Fruit fly (Drosophila melanogaster) whole organism, adult: ENCODE results near the gene Dhfr.

Experiments
- CG11617 ChIP-seq: fragments of 200-800 bp; sonication (Bioruptor generic); optimal IDR thresholded peaks from 2 replicates; lab custom pipeline; 2017; ENCODE audit warnings: mild to moderate bottlenecking, missing biosample characterization, missing genetic modification reagents, missing genetic modification characterization
- CG12768 ChIP-seq: fragments of 200-800 bp; sonication (Bioruptor generic); optimal IDR thresholded peaks from 2 replicates; lab custom pipeline; 2017; ENCODE audit warnings: missing biosample characterization, missing genetic modification characterization, mild to moderate bottlenecking, moderate library complexity, missing genetic modification reagents
- CG14711 ChIP-seq: fragments of 200-800 bp; sonication (Bioruptor generic); optimal IDR thresholded peaks from 2 replicates; lab custom pipeline; 2018; ENCODE audit warnings: missing biosample characterization, mild to moderate bottlenecking, missing genetic modification characterization, moderate library complexity
- CG1620 ChIP-seq: fragments of 200-800 bp; sonication (Bioruptor generic); optimal IDR thresholded peaks from 2 replicates; lab custom pipeline; 2016; ENCODE audit warnings: missing biosample characterization, missing genetic modification characterization
- CG33017 ChIP-seq: fragments of 200-800 bp; sonication (Bioruptor generic); optimal IDR thresholded peaks from 2 replicates; lab custom pipeline; 2018; ENCODE audit warnings: missing biosample characterization, mild to moderate bottlenecking, missing genetic modification characterization, moderate library complexity
- CG5204 ChIP-seq: fragments of 200-800 bp; sonication (Bioruptor generic); optimal IDR thresholded peaks from 2 replicates; lab custom pipeline; 2016; ENCODE audit warnings: missing biosample characterization, missing genetic modification characterization
- CG7045 ChIP-seq: fragments of 200-800 bp; sonication (Bioruptor generic); optimal IDR thresholded peaks from 2 replicates; lab custom pipeline; 2017; ENCODE audit warnings: missing biosample characterization, mild to moderate bottlenecking, missing genetic modification characterization
- CG7101 ChIP-seq: fragments of 200-800 bp; sonication (Bioruptor generic); optimal IDR thresholded peaks from 2 replicates; lab custom pipeline; 2018; ENCODE audit warnings: missing biosample characterization, mild to moderate bottlenecking, missing genetic modification characterization, moderate library complexity
- Clk ChIP-seq: fragments of 200-800 bp; sonication (Bioruptor generic); optimal IDR thresholded peaks from 2 replicates; lab custom pipeline; 2017; ENCODE audit warnings: missing biosample characterization, missing genetic modification characterization
- Crg-1 ChIP-seq: fragments of 200-800 bp; sonication (Bioruptor generic); optimal IDR thresholded peaks from 2 replicates; lab custom pipeline; 2016; ENCODE audit warnings: missing biosample characterization, missing genetic modification characterization
- Hr96 ChIP-seq: fragments of 200-800 bp; sonication (Bioruptor generic); optimal IDR thresholded peaks from 2 replicates; lab custom pipeline; 2016; ENCODE audit warnings: missing biosample characterization, missing genetic modification characterization
- Mnt ChIP-seq: fragments of 200-800 bp; sonication (Bioruptor generic); optimal IDR thresholded peaks from 2 replicates; lab custom pipeline; 2016; ENCODE audit warnings: missing biosample characterization, mild to moderate bottlenecking, missing genetic modification characterization
- bab1 ChIP-seq: fragments of 200-800 bp; sonication (Bioruptor generic); optimal IDR thresholded peaks from 3 replicates; lab custom pipeline; 2019; ENCODE audit warnings: missing biosample characterization, mild to moderate bottlenecking, missing genetic modification characterization, moderate library complexity
- cic ChIP-seq: fragments of 200-800 bp; sonication (Bioruptor generic); optimal IDR thresholded peaks from 2 replicates; lab custom pipeline; 2017; ENCODE audit warnings: missing biosample characterization, mild to moderate bottlenecking, missing genetic modification characterization, moderate library complexity
- cnc ChIP-seq, 2 experiments: fragments of >200 bp; optimal IDR thresholded peaks; 2 replicates each; lab custom pipeline; 2017
- kay ChIP-seq: fragments of 200-800 bp; sonication (Bioruptor generic); peaks from one replicate; lab custom pipeline; 2016; ENCODE audit warnings: missing biosample characterization, missing genetic modification characterization, borderline replicate concordance
- ovo ChIP-seq: fragments of 200-800 bp; sonication (Bioruptor generic); optimal IDR thresholded peaks from 2 replicates; lab custom pipeline; 2016; ENCODE audit warnings: missing biosample characterization, missing genetic modification characterization
- pad ChIP-seq: fragments of 200-800 bp; sonication (Bioruptor generic); optimal IDR thresholded peaks from 3 replicates; lab custom pipeline; 2017; ENCODE audit warnings: missing biosample characterization, missing genetic modification characterization, mild to moderate bottlenecking, moderate library complexity, missing genetic modification reagents
- tj ChIP-seq: fragments of 200-800 bp; sonication (Bioruptor generic); optimal IDR thresholded peaks from 3 replicates; lab custom pipeline; 2017; ENCODE audit warnings: missing biosample characterization, mild to moderate bottlenecking, missing genetic modification characterization, moderate library complexity
- toe ChIP-seq: fragments of 200-800 bp; sonication (Bioruptor generic); optimal IDR thresholded peaks from 2 replicates; lab custom pipeline; 2016; ENCODE audit warnings: missing biosample characterization, missing genetic modification characterization

Gene Dhfr

DNA sequence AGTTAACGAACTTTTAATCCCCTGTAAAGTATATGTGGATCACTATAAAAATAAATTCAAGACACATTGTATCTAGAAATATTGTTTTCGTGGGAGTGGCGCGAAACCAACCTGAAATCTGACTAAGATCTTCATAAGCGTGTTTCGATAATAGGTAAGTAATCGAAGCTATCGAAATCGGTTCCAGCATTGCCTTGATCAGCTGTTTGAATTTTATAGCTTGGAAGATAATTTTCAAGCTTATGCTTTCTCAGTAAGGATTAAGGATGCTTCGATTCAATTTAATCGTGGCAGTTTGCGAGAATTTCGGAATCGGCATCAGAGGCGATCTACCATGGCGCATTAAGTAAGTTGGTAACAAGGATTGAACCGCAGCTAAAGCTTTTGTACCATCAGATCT lies at the start of gene Dhfr:
Gene Dhfr (plus strand): TSS at position 173 of the 400 bp plus-strand sequence.
- TF ChIP-seq bab1 = no peak
- TF ChIP-seq Hr96 (GFP tag; lab: Kevin White, UChicago) = no peak

- TF ChIP-seq Mnt = peak; percentile 13
- TF ChIP-seq CG12768 (GFP tag; lab: Kevin White, UChicago) = no peak
- TF ChIP-seq bab1 = peak; percentile 69
- TF ChIP-seq CG11617 (GFP tag; lab: Kevin White, UChicago) = no peak
- no peak for TF ChIP-seq kay
- no peak for TF ChIP-seq CG5204 (GFP tag; lab: Kevin White, UChicago)
- peak; percentile 22 for TF ChIP-seq Crg-1 (GFP tag; lab: Kevin White, UChicago)
- TF ChIP-seq tj = no peak
- TF ChIP-seq cic (GFP tag; lab: Kevin White, UChicago) = peak; percentile 9
- TF ChIP-seq CG7101 (tag; lab: Kevin White, UChicago) = peak; percentile 8
- TF ChIP-seq CG1620 (GFP tag; lab: Kevin White, UChicago) = peak; percentile 43
- TF ChIP-seq toe (GFP tag; lab: Kevin White, UChicago) = peak; percentile 35
- peak; percentile 3 for TF ChIP-seq pad (GFP tag; lab: Kevin White, UChicago)
- no peak for TF ChIP-seq ovo
- TF ChIP-seq cnc (optimal IDR thresholded peaks at IDR 0.05; lab: Kevin White, UChicago) = no peak
These were observed 49.3 kb upstream of the Dhfr start for dm6 chr3R:16431707-16432106.

DNA sequence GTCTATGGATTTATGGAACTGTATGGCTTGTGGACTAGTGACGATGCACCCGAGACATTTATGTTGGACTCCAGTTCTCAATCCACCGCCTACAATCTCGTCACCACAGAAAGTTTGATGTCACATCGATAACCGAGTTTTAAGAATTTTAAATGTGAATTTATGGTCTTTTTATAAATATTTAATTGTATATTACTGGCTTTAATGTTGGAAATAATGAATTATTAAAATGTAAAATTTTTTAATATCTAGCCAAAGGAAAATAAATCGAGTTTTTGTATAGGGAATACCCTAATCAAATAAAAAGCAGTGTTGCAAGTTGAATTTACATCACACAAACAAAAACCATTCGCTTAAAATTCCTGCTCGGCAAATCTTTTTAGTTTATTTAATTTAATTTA lies 48.3 kb upstream of the Dhfr start, which contains the start of gene Fntb:
Gene Fntb (plus strand): TSS at position 334 of the 401 bp plus-strand sequence.
- no peak for TF ChIP-seq Hr96 (GFP tag; lab: Kevin White, UChicago)
- TF ChIP-seq ovo = no peak
- TF ChIP-seq CG1620 (GFP tag; lab: Kevin White, UChicago) = peak; percentile 43
- TF ChIP-seq CG7101 (tag; lab: Kevin White, UChicago) = peak; percentile 85
- peak; percentile 56 for TF ChIP-seq pad (GFP tag; lab: Kevin White, UChicago)
- TF ChIP-seq Clk (GFP tag; lab: Kevin White, UChicago) = no peak
- peak; percentile 55 for TF ChIP-seq toe (GFP tag; lab: Kevin White, UChicago)
- TF ChIP-seq CG7045 (GFP tag; lab: Kevin White, UChicago) = peak; percentile 45
- TF ChIP-seq Crg-1 (GFP tag; lab: Kevin White, UChicago) = peak; percentile 5
- TF ChIP-seq bab1 = peak; percentile 75
- TF ChIP-seq CG5204 (GFP tag; lab: Kevin White, UChicago) = no peak
- peak; percentile 29 for TF ChIP-seq tj
- TF ChIP-seq cnc (optimal IDR thresholded peaks at IDR 0.05; lab: Kevin White, UChicago) = no peak
- TF ChIP-seq cic (GFP tag; lab: Kevin White, UChicago) = no peak
- TF ChIP-seq CG14711 (tag; lab: Kevin White, UChicago) = peak; percentile 76
- TF ChIP-seq kay = peak; percentile 97
- peak; percentile 64 for TF ChIP-seq CG11617 (GFP tag; lab: Kevin White, UChicago)
- peak; percentile 62 for TF ChIP-seq CG12768 (GFP tag; lab: Kevin White, UChicago)
- peak; percentile 81 for TF ChIP-seq CG33017 (tag; lab: Kevin White, UChicago)
- TF ChIP-seq Mnt = peak; percentile 56

DNA sequence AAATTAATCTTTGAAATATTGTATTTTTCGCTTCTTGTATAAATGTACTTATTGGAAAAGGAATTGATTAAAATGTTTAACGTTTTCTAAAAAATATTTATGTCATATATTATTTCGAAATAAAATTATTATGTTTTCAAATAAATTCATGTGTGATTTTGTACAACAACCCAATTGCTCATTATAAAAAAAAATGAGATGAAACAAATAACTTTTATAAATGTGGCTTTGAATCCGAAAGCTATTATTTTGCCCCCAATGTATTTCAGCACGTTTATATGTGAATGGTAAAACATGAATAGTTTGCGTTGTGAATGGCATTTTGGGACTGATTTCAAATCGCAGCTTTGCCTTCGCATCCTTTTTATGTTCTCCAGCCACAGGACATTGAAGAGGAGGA lies 46.4 kb upstream of the Dhfr start, which contains the start of gene CG14881:
Gene CG14881 (plus strand): TSS at position 301 of the 400 bp plus-strand sequence.
- TF ChIP-seq pad (GFP tag; lab: Kevin White, UChicago) (no peak), CG33017 (tag; lab: Kevin White, UChicago) (no peak), ovo (no peak), CG1620 (GFP tag; lab: Kevin White, UChicago) (no peak), cic (GFP tag; lab: Kevin White, UChicago) (no peak), bab1 (no peak), CG14711 (tag; lab: Kevin White, UChicago) (no peak), toe (GFP tag; lab: Kevin White, UChicago) (no peak), kay (no peak), Clk (GFP tag; lab: Kevin White, UChicago) (no peak), CG7045 (GFP tag; lab: Kevin White, UChicago) (no peak), tj (no peak), cnc (optimal IDR thresholded peaks at IDR 0.05; lab: Kevin White, UChicago) (no peak), CG12768 (GFP tag; lab: Kevin White, UChicago) (no peak), CG11617 (GFP tag; lab: Kevin White, UChicago) (no peak)

- no peak for TF ChIP-seq CG12768 (GFP tag; lab: Kevin White, UChicago)
- TF ChIP-seq tj = no peak
- no peak for TF ChIP-seq pad (GFP tag; lab: Kevin White, UChicago)
- no peak for TF ChIP-seq CG5204 (GFP tag; lab: Kevin White, UChicago)
- no peak for TF ChIP-seq ovo
- no peak for TF ChIP-seq CG14711 (tag; lab: Kevin White, UChicago)
- no peak for TF ChIP-seq cic (GFP tag; lab: Kevin White, UChicago)
- TF ChIP-seq CG7045 (GFP tag; lab: Kevin White, UChicago) = no peak
- TF ChIP-seq kay = no peak
- no peak for TF ChIP-seq CG1620 (GFP tag; lab: Kevin White, UChicago)
- no peak for TF ChIP-seq CG7101 (tag; lab: Kevin White, UChicago)
- no peak for TF ChIP-seq Hr96 (GFP tag; lab: Kevin White, UChicago)
These were observed 44.5 kb upstream of the Dhfr start, which contains the start of gene mRpS33 for dm6 chr3R:16436374-16437037. mRpS33 (minus strand) TSS chr3R:16436597.

DNA sequence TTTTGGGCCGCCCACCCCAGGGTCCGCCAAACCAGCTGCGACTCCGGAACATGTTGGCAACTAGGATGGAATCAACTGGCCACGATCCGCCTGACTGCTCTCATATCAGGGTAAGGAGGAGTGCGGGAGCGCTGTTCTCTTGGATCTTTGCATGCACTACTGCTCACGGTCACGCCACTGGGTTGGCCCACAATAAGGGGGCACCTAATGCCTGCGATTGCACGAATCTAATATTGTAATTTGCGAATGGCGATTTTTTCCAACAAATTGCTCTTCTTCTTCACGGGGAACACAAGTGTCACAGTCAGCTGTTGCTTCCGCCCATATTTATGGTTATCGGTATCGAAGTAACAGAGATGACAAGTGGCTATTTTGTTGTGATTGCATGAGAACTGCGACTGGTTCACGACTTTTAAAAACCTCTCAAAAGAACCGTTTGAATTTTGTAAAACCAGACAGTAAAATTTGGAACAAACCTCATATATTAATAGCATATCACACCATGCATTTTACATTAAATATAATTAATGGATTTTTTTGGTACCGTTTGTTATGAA lies 39.5 kb upstream of the Dhfr start, which contains the start of gene ema:
Gene ema (minus strand): TSS at position 295 of the 557 bp plus-strand sequence.
- peak; percentile 11 for TF ChIP-seq Mnt
- no peak for TF ChIP-seq cic (GFP tag; lab: Kevin White, UChicago)
- TF ChIP-seq CG7101 (tag; lab: Kevin White, UChicago) = peak; percentile 17
- peak; percentile 21 for TF ChIP-seq CG1620 (GFP tag; lab: Kevin White, UChicago)
- peak; percentile 24 for TF ChIP-seq CG11617 (GFP tag; lab: Kevin White, UChicago)
- no peak for TF ChIP-seq tj
- no peak for TF ChIP-seq CG33017 (tag; lab: Kevin White, UChicago)
- peak; percentile 52 for TF ChIP-seq CG14711 (tag; lab: Kevin White, UChicago)
- no peak for TF ChIP-seq kay
- peak; percentile 12 for TF ChIP-seq pad (GFP tag; lab: Kevin White, UChicago)
- TF ChIP-seq Hr96 (GFP tag; lab: Kevin White, UChicago) = no peak
- TF ChIP-seq bab1 = peak; percentile 83
